Fruit fly (Drosophila melanogaster) whole organism, embryonic: ENCODE results near the gene CG9288.
A peak's percentile ranks its signal among the peaks of the same experiment; 100 is the strongest.

ENCODE experiments used
- Ada2b ChIP-seq: fragments of 200-800 bp; sonication (Bioruptor generic); IDR thresholded peaks from 2 replicates; pipeline ENCODE4 v1.3.6; 2022; ENCODE audit warnings: missing biosample characterization, missing genetic modification characterization
- Aef1 ChIP-seq: fragments of 200-800 bp; sonication (Bioruptor generic); IDR thresholded peaks from 3 replicates; pipeline ENCODE4 v1.3.6; 2022; ENCODE audit warnings: missing biosample characterization, missing genetic modification characterization
- Asciz ChIP-seq: fragments of 200-800 bp; sonication (Bioruptor generic); optimal IDR thresholded peaks from 2 replicates; lab custom pipeline; 2017; ENCODE audit warnings: missing biosample characterization, mild to moderate bottlenecking, missing genetic modification characterization, missing genetic modification reagents
- BEAF-32 ChIP-seq: fragments of 200-800 bp; sonication (Bioruptor generic); optimal IDR thresholded peaks from 3 replicates; lab custom pipeline; 2017; ENCODE audit warnings: missing biosample characterization, missing genetic modification characterization, mild to moderate bottlenecking, moderate library complexity, missing genetic modification reagents
- Blimp-1 ChIP-seq: fragments of 200-800 bp; sonication (Bioruptor generic); optimal IDR thresholded peaks from 3 replicates; lab custom pipeline; 2018; ENCODE audit warnings: missing biosample characterization, missing genetic modification characterization, mild to moderate bottlenecking, moderate library complexity, missing genetic modification reagents
- CG10147 ChIP-seq: fragments of 200-800 bp; sonication (Bioruptor generic); optimal IDR thresholded peaks from 2 replicates; lab custom pipeline; 2019; ENCODE audit warnings: missing biosample characterization, mild to moderate bottlenecking, missing genetic modification characterization, moderate library complexity
- CG1024 ChIP-seq: fragments of 200-800 bp; sonication (Bioruptor generic); IDR thresholded peaks from 2 replicates; pipeline ENCODE4 v1.3.6; 2022; ENCODE audit warnings: missing biosample characterization, missing genetic modification characterization
- CG14860 ChIP-seq: fragments of 200-800 bp; sonication (Bioruptor generic); IDR thresholded peaks from 3 replicates; pipeline ENCODE4 v1.3.6; 2022; ENCODE audit warnings: missing biosample characterization, missing genetic modification characterization; ENCODE audit not compliant: partially characterized antibody
- CG15696 ChIP-seq: fragments of 200-800 bp; sonication (Bioruptor generic); optimal IDR thresholded peaks from 2 replicates; lab custom pipeline; 2019; ENCODE audit warnings: missing biosample characterization, mild to moderate bottlenecking, missing genetic modification characterization, moderate library complexity
- CG17385 ChIP-seq: fragments of 200-800 bp; sonication (Bioruptor generic); optimal IDR thresholded peaks from 3 replicates; lab custom pipeline; 2018; ENCODE audit warnings: missing biosample characterization, mild to moderate bottlenecking, missing genetic modification characterization
- CG2116 ChIP-seq: fragments of 200-800 bp; sonication (Bioruptor generic); optimal IDR thresholded peaks from 3 replicates; lab custom pipeline; 2018; ENCODE audit warnings: missing biosample characterization, mild to moderate bottlenecking, missing genetic modification characterization
- CG2875 ChIP-seq: fragments of 200-800 bp; sonication (Bioruptor generic); optimal IDR thresholded peaks from 2 replicates; lab custom pipeline; 2017; ENCODE audit warnings: missing biosample characterization, mild to moderate bottlenecking, missing genetic modification characterization, missing genetic modification reagents
- CG2889 ChIP-seq: fragments of 200-800 bp; sonication (Bioruptor generic); IDR thresholded peaks from 3 replicates; pipeline ENCODE4 v1.3.6; 2022; ENCODE audit warnings: missing biosample characterization, missing genetic modification characterization
- CG30020 ChIP-seq: fragments of 200-800 bp; optimal IDR thresholded peaks from 2 replicates; lab custom pipeline; 2019; ENCODE audit warnings: missing biosample characterization, mild to moderate bottlenecking, missing genetic modification characterization, moderate library complexity
- CG31224 ChIP-seq: fragments of 200-800 bp; sonication (Bioruptor generic); IDR thresholded peaks from 2 replicates; pipeline ENCODE4 v1.3.6; 2022; ENCODE audit warnings: missing biosample characterization, missing genetic modification characterization
- CG3995 ChIP-seq: fragments of 200-800 bp; sonication (Bioruptor generic); optimal IDR thresholded peaks from 3 replicates; lab custom pipeline; 2016; ENCODE audit warnings: missing biosample characterization, missing genetic modification characterization
- CG4328 ChIP-seq: fragments of 200-800 bp; sonication (Bioruptor generic); optimal IDR thresholded peaks from 3 replicates; lab custom pipeline; 2017; ENCODE audit warnings: missing biosample characterization, missing genetic modification reagents, missing genetic modification characterization
- CG4617 ChIP-seq: fragments of 200-800 bp; sonication (Bioruptor generic); optimal IDR thresholded peaks from 3 replicates; lab custom pipeline; 2016; ENCODE audit warnings: missing biosample characterization, missing genetic modification characterization, borderline replicate concordance
- CG8281 ChIP-seq: fragments of 200-800 bp; sonication (Bioruptor generic); optimal IDR thresholded peaks from 2 replicates; lab custom pipeline; 2018; ENCODE audit warnings: missing biosample characterization, mild to moderate bottlenecking, missing genetic modification characterization, moderate library complexity
- CG8924 ChIP-seq: fragments of 200-800 bp; optimal IDR thresholded peaks from 3 replicates; lab custom pipeline; 2019; ENCODE audit warnings: missing biosample characterization, mild to moderate bottlenecking, missing genetic modification characterization, moderate library complexity
- Deaf1 ChIP-seq: fragments of 200-800 bp; optimal IDR thresholded peaks from 3 replicates; lab custom pipeline; 2019; ENCODE audit warnings: missing biosample characterization, mild to moderate bottlenecking, missing genetic modification characterization, moderate library complexity
- Dp ChIP-seq: fragments of 200-800 bp; sonication (Bioruptor generic); optimal IDR thresholded peaks from 2 replicates; lab custom pipeline; 2018; ENCODE audit warnings: missing biosample characterization, mild to moderate bottlenecking, missing genetic modification characterization, moderate library complexity
- HHEX ChIP-seq: fragments of 200-800 bp; sonication (Bioruptor generic); optimal IDR thresholded peaks from 3 replicates; lab custom pipeline; 2017; ENCODE audit warnings: missing biosample characterization, mild to moderate bottlenecking, missing genetic modification characterization, missing genetic modification reagents
- Hr39 ChIP-seq: fragments of >200 bp; optimal IDR thresholded peaks from 2 replicates; lab custom pipeline; 2017
- Jarid2 ChIP-seq: fragments of 200-800 bp; sonication (Bioruptor generic); optimal IDR thresholded peaks from 3 replicates; lab custom pipeline; 2017; ENCODE audit warnings: mild to moderate bottlenecking, missing biosample characterization, missing genetic modification reagents, missing genetic modification characterization
- Lpt ChIP-seq: fragments of >200 bp; optimal IDR thresholded peaks from 2 replicates; lab custom pipeline; 2018; ENCODE audit warnings: missing biosample characterization, missing genetic modification characterization
- MBD-R2 ChIP-seq: fragments of 200-800 bp; sonication (Bioruptor generic); IDR thresholded peaks from 2 replicates; pipeline ENCODE4 v1.3.6; 2022; ENCODE audit warnings: missing biosample characterization, missing genetic modification characterization
- Sry-δ ChIP-seq: fragments of 200-800 bp; sonication (Bioruptor generic); optimal IDR thresholded peaks from 2 replicates; lab custom pipeline; 2016; ENCODE audit warnings: missing biosample characterization, missing genetic modification characterization
- TFAM ChIP-seq: fragments of 200-800 bp; sonication (Bioruptor generic); optimal IDR thresholded peaks from 2 replicates; lab custom pipeline; 2017; ENCODE audit warnings: missing biosample characterization, missing genetic modification characterization, inconsistent platforms
- btn ChIP-seq: fragments of 200-800 bp; sonication (Bioruptor generic); optimal IDR thresholded peaks from 2 replicates; lab custom pipeline; 2016; ENCODE audit warnings: missing biosample characterization, missing genetic modification characterization
- cg ChIP-seq: fragments of 200-800 bp; sonication (Bioruptor generic); optimal IDR thresholded peaks from 3 replicates; lab custom pipeline; 2019; ENCODE audit warnings: missing biosample characterization, mild to moderate bottlenecking, missing genetic modification characterization, moderate library complexity
- disco-r ChIP-seq: fragments of 200-800 bp; sonication (Bioruptor generic); optimal IDR thresholded peaks from 2 replicates; lab custom pipeline; 2016; ENCODE audit warnings: missing biosample characterization, missing genetic modification characterization
- emc ChIP-seq: fragments of 200-800 bp; sonication (Bioruptor generic); optimal IDR thresholded peaks from 2 replicates; lab custom pipeline; 2016; ENCODE audit warnings: missing biosample characterization, missing genetic modification characterization
- eve ChIP-seq, 2 experiments: fragments of >200 bp; optimal IDR thresholded peaks; 2 replicates each; lab custom pipeline; 2017; ENCODE audit warnings: missing biosample characterization in 2 of 2, missing genetic modification characterization in 2 of 2
- fd102C ChIP-seq: fragments of 200-800 bp; sonication (Bioruptor generic); optimal IDR thresholded peaks from 2 replicates; lab custom pipeline; 2018; ENCODE audit warnings: missing biosample characterization, mild to moderate bottlenecking, missing genetic modification characterization, moderate library complexity
- fd64A ChIP-seq: fragments of 200-800 bp; sonication (Bioruptor generic); optimal IDR thresholded peaks from 3 replicates; lab custom pipeline; 2018; ENCODE audit warnings: missing biosample characterization, mild to moderate bottlenecking, missing genetic modification characterization
- gce ChIP-seq: fragments of 200-800 bp; sonication (Bioruptor generic); IDR thresholded peaks from 3 replicates; pipeline ENCODE4 v1.3.6; 2022; ENCODE audit warnings: missing biosample characterization, missing genetic modification characterization
- gem ChIP-seq: fragments of 200-800 bp; sonication (Bioruptor generic); optimal IDR thresholded peaks from 2 replicates; lab custom pipeline; 2019; ENCODE audit warnings: missing biosample characterization, mild to moderate bottlenecking, missing genetic modification characterization, moderate library complexity
- gsb ChIP-seq: fragments of 200-800 bp; sonication (Bioruptor generic); IDR thresholded peaks from 2 replicates; pipeline ENCODE4 v1.3.6; 2022; ENCODE audit warnings: missing biosample characterization, missing genetic modification characterization
- kni ChIP-seq: fragments of 200-800 bp; sonication (Bioruptor generic); optimal IDR thresholded peaks from 3 replicates; lab custom pipeline; 2017; ENCODE audit warnings: mild to moderate bottlenecking, missing biosample characterization, missing genetic modification reagents, missing genetic modification characterization
- luna ChIP-seq: fragments of 200-800 bp; sonication (Bioruptor generic); optimal IDR thresholded peaks from 2 replicates; lab custom pipeline; 2016; ENCODE audit warnings: missing biosample characterization, missing genetic modification characterization
- pros ChIP-seq: fragments of 200-800 bp; sonication (Bioruptor generic); optimal IDR thresholded peaks from 3 replicates; lab custom pipeline; 2019; ENCODE audit warnings: missing biosample characterization, mild to moderate bottlenecking, missing genetic modification characterization, moderate library complexity
- row ChIP-seq: fragments of 200-800 bp; sonication (Bioruptor generic); IDR thresholded peaks from 3 replicates; pipeline ENCODE4 v1.3.6; 2022; ENCODE audit warnings: missing biosample characterization, missing genetic modification characterization
- salm ChIP-seq: fragments of 200-800 bp; sonication (Bioruptor generic); optimal IDR thresholded peaks from 2 replicates; lab custom pipeline; 2018; ENCODE audit warnings: missing biosample characterization, mild to moderate bottlenecking, missing genetic modification characterization
- scrt ChIP-seq: fragments of 200-800 bp; sonication (Bioruptor generic); optimal IDR thresholded peaks from 2 replicates; lab custom pipeline; 2018; ENCODE audit warnings: missing biosample characterization, mild to moderate bottlenecking, missing genetic modification characterization, moderate library complexity
- seq ChIP-seq: fragments of 200-800 bp; sonication (Bioruptor generic); IDR thresholded peaks from 2 replicates; pipeline ENCODE4 v1.3.6; 2022; ENCODE audit warnings: missing biosample characterization, missing genetic modification characterization
- slbo ChIP-seq: fragments of 200-800 bp; sonication (Bioruptor generic); IDR thresholded peaks from 2 replicates; pipeline ENCODE4 v1.3.6; 2022; ENCODE audit warnings: missing biosample characterization, missing genetic modification characterization
- toy ChIP-seq: fragments of 200-800 bp; sonication (Bioruptor generic); IDR thresholded peaks from 2 replicates; pipeline ENCODE4 v1.3.6; 2022; ENCODE audit warnings: missing biosample characterization, missing genetic modification characterization
- tup ChIP-seq: fragments of 200-800 bp; sonication (Bioruptor generic); optimal IDR thresholded peaks from 2 replicates; lab custom pipeline; 2016; ENCODE audit warnings: missing biosample characterization, mild to moderate bottlenecking, missing genetic modification characterization, moderate library complexity
- twi ChIP-seq: fragments of 200-800 bp; optimal IDR thresholded peaks from 2 replicates; lab custom pipeline; 2019; ENCODE audit warnings: missing biosample characterization, mild to moderate bottlenecking, missing genetic modification characterization, moderate library complexity
- usp ChIP-seq: fragments of >200 bp; optimal IDR thresholded peaks from 2 replicates; lab custom pipeline; 2017; ENCODE audit warnings: missing biosample characterization, missing genetic modification characterization

CG9288 gene

dm6 chr3R:13802057-13802817, 22.8 kb downstream of the CG9288 start (continued):
- TF ChIP-seq CG31224 (GFP tag; lab: Robert Waterston, UW) (peak; percentile 95), Deaf1 (tag; lab: Kevin White, UChicago) (no peak), fd64A (GFP tag; lab: Kevin White, UChicago) (no peak), CG4328 (GFP tag; lab: Kevin White, UChicago) (peak; percentile 18), twi (no peak), toy (GFP tag; lab: Robert Waterston, UW) (no peak), Dp (no peak), CG30020 (tag; lab: Kevin White, UChicago) (no peak), luna (GFP tag; lab: Kevin White, UChicago) (no peak), disco-r (no peak), cg (no peak), kni (no peak), CG8281 (no peak), CG15696 (no peak), pros (no peak), fd102C (GFP tag; lab: Kevin White, UChicago) (no peak), Lpt (GFP tag; lab: Kevin White, UChicago) (no peak), Aef1 (GFP tag; lab: Robert Waterston, UW) (no peak), CG2875 (GFP tag; lab: Kevin White, UChicago) (no peak), CG1024 (GFP tag; lab: Robert Waterston, UW) (no peak), Jarid2 (GFP tag; lab: Kevin White, UChicago) (no peak), seq (GFP tag; lab: Robert Waterston, UW) (no peak), gsb (GFP tag; lab: Robert Waterston, UW) (no peak), HHEX (peak; percentile 8), TFAM (GFP tag; lab: Kevin White, UChicago) (no peak), CG3995 (GFP tag; lab: Kevin White, UChicago) (no peak), CG4617 (GFP tag; lab: Kevin White, UChicago) (no peak), eve (GFP tag; optimal IDR thresholded peaks at IDR 0.05; lab: Kevin White, UChicago) (no peak), slbo (no peak), row (no peak), Ada2b (GFP tag; lab: Robert Waterston, UW) (no peak), scrt (GFP tag; lab: Kevin White, UChicago) (no peak), MBD-R2 (GFP tag; lab: Robert Waterston, UW) (no peak), CG14860 (GFP tag; lab: Robert Waterston, UW) (no peak), salm (no peak), CG8924 (tag; lab: Kevin White, UChicago) (no peak), BEAF-32 (GFP tag; lab: Kevin White, UChicago) (no peak), usp (no peak), Hr39 (lab: Kevin White, UChicago) (no peak), gem (tag; lab: Kevin White, UChicago) (no peak), Blimp-1 (no peak), Asciz (GFP tag; lab: Kevin White, UChicago) (no peak), CG2889 (GFP tag; lab: Robert Waterston, UW) (no peak), emc (GFP tag; lab: Kevin White, UChicago) (no peak), CG10147 (no peak), btn (GFP tag; lab: Kevin White, UChicago) (no peak), CG2116 (GFP tag; lab: Kevin White, UChicago) (no peak), CG17385 (GFP tag; lab: Kevin White, UChicago) (no peak), gce (no peak), Sry-δ (no peak), tup (GFP tag; lab: Kevin White, UChicago) (no peak)
